Worm (Caenorhabditis elegans): ENCODE results near the gene sorf-2.

The sorf-2 gene

DNA sequence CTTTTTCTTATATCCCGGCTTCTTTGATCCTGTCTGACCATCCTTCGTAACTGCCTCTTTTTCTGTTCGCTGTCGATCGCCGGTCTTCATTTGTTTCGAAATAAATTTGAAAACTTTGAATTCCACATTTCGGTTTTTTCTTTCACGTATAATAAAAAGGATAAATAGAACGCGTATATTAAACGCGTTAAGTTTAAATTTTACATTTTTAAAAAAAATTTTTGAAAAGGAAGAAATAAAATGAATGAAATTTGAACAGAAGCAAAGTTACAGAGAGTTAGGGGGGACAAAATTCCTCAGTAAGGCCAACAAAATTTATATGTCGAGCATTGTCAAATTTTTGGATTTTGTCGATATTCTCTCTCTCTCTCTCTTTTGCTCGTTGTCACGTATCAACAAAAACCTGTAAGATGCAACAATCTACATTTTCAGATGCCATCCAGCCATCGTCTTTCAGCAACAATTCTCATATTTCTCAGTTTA is 24.6 kb upstream of the sorf-2 start, which contains the start of the genes T15B12.2 and F52C9.5:
Gene T15B12.2, minus strand, starts transcription at position 101 of the 483 bp plus-strand sequence.
Gene F52C9.5, plus strand, starts transcription at position 433 of the 483 bp plus-strand sequence.
- TF ChIP-seq med-1 (GFP tag; optimal IDR thresholded peaks at IDR 0.05; ENCODE audit: insufficient read depth) (no peak), tab-1 (GFP tag; IDR thresholded peaks at IDR 0.05) (no peak), ztf-23 (GFP tag; IDR thresholded peaks at IDR 0.05) (no peak), ztf-29 (GFP tag; IDR thresholded peaks at IDR 0.05) (no peak), flt-1 (GFP tag; IDR thresholded peaks at IDR 0.05) (no peak), ref-1 (GFP tag; conservative IDR thresholded peaks at IDR 0.05) (no peak), klf-2 (GFP tag; conservative IDR thresholded peaks at IDR 0.05) (no peak), T22C8.4 (GFP tag; IDR thresholded peaks at IDR 0.05) (no peak), cog-1 (tag; optimal IDR thresholded peaks at IDR 0.05) (no peak)

DNA sequence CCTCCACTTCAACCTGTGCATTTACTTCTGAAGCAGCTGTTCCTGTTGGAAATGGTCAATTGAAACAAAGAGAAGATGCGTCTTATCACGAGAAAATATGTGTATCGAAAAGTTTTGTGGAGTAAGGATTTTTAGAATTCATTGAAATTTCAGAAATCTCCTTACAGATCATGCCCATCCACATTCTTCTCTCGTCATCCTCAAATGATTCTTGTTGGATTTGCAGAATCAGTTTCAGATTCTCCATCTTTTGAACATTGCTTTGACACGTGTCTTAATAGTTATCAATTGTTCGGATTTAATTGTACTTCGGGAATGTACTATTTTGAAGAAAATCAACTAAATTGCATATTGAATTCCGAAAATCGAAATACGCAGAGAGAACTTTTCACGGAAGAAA is 22.4 kb upstream of the sorf-2 start:
- TF ChIP-seq T22C8.4 (GFP tag; IDR thresholded peaks at IDR 0.05) (no peak), med-1 (GFP tag; optimal IDR thresholded peaks at IDR 0.05; ENCODE audit: insufficient read depth) (no peak), tab-1 (GFP tag; IDR thresholded peaks at IDR 0.05) (no peak), flt-1 (GFP tag; IDR thresholded peaks at IDR 0.05) (no peak), ref-1 (GFP tag; conservative IDR thresholded peaks at IDR 0.05) (no peak), klf-2 (GFP tag; conservative IDR thresholded peaks at IDR 0.05) (no peak), ztf-29 (GFP tag; IDR thresholded peaks at IDR 0.05) (no peak)

DNA sequence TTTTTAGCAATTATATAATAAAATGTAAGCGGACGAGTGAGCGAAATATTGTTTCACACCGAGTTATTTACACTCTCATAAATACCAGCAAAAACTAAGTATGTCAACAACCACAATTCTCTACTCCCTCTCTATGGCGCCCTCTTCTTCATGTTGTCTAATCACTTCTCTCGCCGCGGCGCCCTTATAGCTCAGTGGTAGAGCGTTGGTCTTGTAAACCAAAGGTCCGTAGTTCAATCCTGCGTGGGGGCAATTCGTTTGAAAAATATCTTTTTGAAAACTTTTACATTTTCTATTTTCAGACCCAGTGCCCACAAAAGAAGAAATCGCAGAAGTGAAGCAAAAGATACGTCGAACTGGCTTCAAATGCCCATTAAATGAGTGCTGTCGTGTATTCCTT is 20.7 kb upstream of the sorf-2 start:
- TF ChIP-seq cog-1 (tag; optimal IDR thresholded peaks at IDR 0.05), result peak; percentile 49
- peak; percentile 85 for TF ChIP-seq tab-1 (GFP tag; IDR thresholded peaks at IDR 0.05)
- TF ChIP-seq ztf-29 (GFP tag; IDR thresholded peaks at IDR 0.05), result peak; percentile 77
- no peak for TF ChIP-seq med-1 (GFP tag; optimal IDR thresholded peaks at IDR 0.05; ENCODE audit: insufficient read depth)
- TF ChIP-seq ref-1 (GFP tag; conservative IDR thresholded peaks at IDR 0.05), result peak; percentile 67
- peak; percentile 77; the same call in 1 of the 2 replicates for TF ChIP-seq T22C8.4 (GFP tag; IDR thresholded peaks at IDR 0.05)
- TF ChIP-seq ztf-23 (GFP tag; IDR thresholded peaks at IDR 0.05), result peak; percentile 92
- peak; percentile 74 for TF ChIP-seq flt-1 (GFP tag; IDR thresholded peaks at IDR 0.05)
- peak; percentile 92 for TF ChIP-seq klf-2 (GFP tag; conservative IDR thresholded peaks at IDR 0.05)

DNA sequence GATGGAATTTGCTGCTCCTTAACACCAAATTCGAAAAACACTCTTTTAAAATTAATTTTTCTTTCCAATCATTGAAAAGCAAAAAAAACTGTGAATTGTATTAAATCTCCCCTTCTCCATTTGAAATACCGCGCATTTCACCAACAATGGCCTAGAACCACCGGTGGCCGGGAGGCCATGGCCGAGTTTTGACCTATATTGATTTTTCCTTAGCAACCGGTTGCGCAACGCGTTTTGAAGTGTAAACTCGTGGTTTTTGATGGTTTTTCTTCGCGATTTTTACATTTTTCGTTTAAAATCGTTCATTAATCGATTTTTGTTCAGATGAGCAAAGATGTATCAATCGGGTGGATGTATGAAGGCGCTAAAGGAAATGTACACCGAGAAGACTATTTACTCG is 18.1 kb upstream of the sorf-2 start, which contains the start of gene mog-3:
Gene mog-3, plus strand, starts transcription at position 319 of the 400 bp plus-strand sequence.
- TF ChIP-seq T22C8.4 (GFP tag; IDR thresholded peaks at IDR 0.05), result peak; percentile 94
- peak; percentile 15; the same call in 1 of the 2 replicates for TF ChIP-seq flt-1 (GFP tag; IDR thresholded peaks at IDR 0.05)
- TF ChIP-seq ref-1 (GFP tag; conservative IDR thresholded peaks at IDR 0.05), result no peak
- no peak for TF ChIP-seq ztf-29 (GFP tag; IDR thresholded peaks at IDR 0.05)
- TF ChIP-seq ztf-23 (GFP tag; IDR thresholded peaks at IDR 0.05), result peak; percentile 76
- TF ChIP-seq cog-1 (tag; optimal IDR thresholded peaks at IDR 0.05), result no peak
- no peak for TF ChIP-seq med-1 (GFP tag; optimal IDR thresholded peaks at IDR 0.05; ENCODE audit: insufficient read depth)
- peak; percentile 61; the same call in 1 of the 2 replicates for TF ChIP-seq klf-2 (GFP tag; conservative IDR thresholded peaks at IDR 0.05)
- no peak for TF ChIP-seq tab-1 (GFP tag; IDR thresholded peaks at IDR 0.05)

DNA sequence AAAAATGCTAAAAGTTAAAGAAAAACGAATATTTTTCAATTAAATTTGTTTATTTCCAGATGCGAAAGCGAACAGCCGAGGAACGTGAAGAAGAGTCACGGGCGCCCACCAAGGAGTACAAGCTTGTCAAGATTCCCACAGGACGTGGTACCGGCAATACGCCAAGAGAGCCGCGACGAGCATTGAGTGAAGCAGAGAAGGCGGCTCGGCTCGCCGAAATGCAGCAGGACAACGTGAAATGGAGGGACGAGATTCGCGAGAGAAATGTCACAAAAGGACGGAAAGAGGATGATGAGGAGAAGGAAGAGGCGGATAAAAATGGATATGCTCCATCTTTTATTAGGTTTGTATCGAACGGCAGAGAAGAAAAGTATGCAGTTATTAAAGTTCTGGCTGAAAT is 16.0 kb upstream of the sorf-2 start:
- TF ChIP-seq med-1 (GFP tag; optimal IDR thresholded peaks at IDR 0.05; ENCODE audit: insufficient read depth), result no peak
- TF ChIP-seq cog-1 (tag; optimal IDR thresholded peaks at IDR 0.05), result no peak
- TF ChIP-seq ref-1 (GFP tag; conservative IDR thresholded peaks at IDR 0.05), result no peak
- TF ChIP-seq ztf-29 (GFP tag; IDR thresholded peaks at IDR 0.05), result no peak
- TF ChIP-seq T22C8.4 (GFP tag; IDR thresholded peaks at IDR 0.05), result no peak

ce11 chrIII:5310940-5311339 is 15.5 kb upstream of the sorf-2 start, which contains the start of gene pqe-1:
TSS of gene pqe-1 (plus strand) at chrIII:5311240.
- TF ChIP-seq med-1 (GFP tag; optimal IDR thresholded peaks at IDR 0.05; ENCODE audit: insufficient read depth) (no peak), klf-2 (GFP tag; conservative IDR thresholded peaks at IDR 0.05) (no peak)

DNA sequence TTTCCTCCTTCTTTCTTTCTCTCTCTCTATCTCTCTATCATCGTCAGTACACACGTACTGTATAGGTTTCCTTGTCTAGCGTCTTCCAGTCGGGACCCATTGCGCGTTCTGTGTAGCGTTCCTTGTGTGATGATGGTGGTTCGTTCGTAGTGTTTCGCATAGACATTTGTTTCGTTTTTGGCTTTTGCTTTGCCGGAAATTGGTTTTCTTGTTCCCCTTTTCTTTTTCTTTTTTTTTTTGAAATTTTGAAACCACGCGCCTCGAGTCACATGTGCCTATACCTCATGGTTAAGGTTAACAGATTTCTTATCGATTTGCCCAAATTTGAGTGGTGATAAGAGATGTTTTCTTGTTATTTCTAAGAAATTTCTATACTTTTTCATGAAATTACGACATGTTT is 7.8 kb upstream of the sorf-2 start:
- no peak for TF ChIP-seq tab-1 (GFP tag; IDR thresholded peaks at IDR 0.05)
- no peak for TF ChIP-seq klf-2 (GFP tag; conservative IDR thresholded peaks at IDR 0.05)
- no peak for TF ChIP-seq ref-1 (GFP tag; conservative IDR thresholded peaks at IDR 0.05)
- no peak for TF ChIP-seq med-1 (GFP tag; optimal IDR thresholded peaks at IDR 0.05; ENCODE audit: insufficient read depth)
- no peak for TF ChIP-seq ztf-29 (GFP tag; IDR thresholded peaks at IDR 0.05)
- TF ChIP-seq T22C8.4 (GFP tag; IDR thresholded peaks at IDR 0.05), result no peak
- TF ChIP-seq ztf-23 (GFP tag; IDR thresholded peaks at IDR 0.05), result no peak
- TF ChIP-seq cog-1 (tag; optimal IDR thresholded peaks at IDR 0.05), result no peak

- TF ChIP-seq ztf-23 (GFP tag; IDR thresholded peaks at IDR 0.05), result no peak
- TF ChIP-seq ref-1 (GFP tag; conservative IDR thresholded peaks at IDR 0.05), result no peak
- TF ChIP-seq tab-1 (GFP tag; IDR thresholded peaks at IDR 0.05), result no peak
- TF ChIP-seq cog-1 (tag; optimal IDR thresholded peaks at IDR 0.05), result no peak
- TF ChIP-seq med-1 (GFP tag; optimal IDR thresholded peaks at IDR 0.05; ENCODE audit: insufficient read depth), result no peak
Observed at ce11 chrIII:5321661-5322060, 4.8 kb upstream of the sorf-2 start, which contains the start of gene F52C9.3. TSS of gene F52C9.3 (plus strand) at chrIII:5321885.

DNA sequence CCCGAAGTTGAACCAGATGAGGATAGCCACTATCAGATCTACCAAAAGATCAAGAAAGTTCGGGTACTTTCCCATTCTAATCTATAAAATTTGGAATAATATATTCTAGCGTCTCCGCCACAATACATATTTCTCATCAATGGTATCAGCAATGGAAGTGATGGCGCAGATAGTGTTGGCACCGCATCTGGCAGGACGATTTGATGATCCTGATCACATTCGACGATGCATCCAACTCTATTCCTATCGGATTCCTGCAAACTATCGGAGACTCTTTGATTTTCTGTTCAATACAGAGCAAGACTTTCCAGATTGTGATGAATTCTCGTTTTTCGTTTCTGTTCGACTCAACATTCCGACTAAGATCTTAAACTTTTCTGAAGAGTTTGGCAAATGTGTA is 2.9 kb downstream of the sorf-2 start:
- TF ChIP-seq ztf-23 (GFP tag; IDR thresholded peaks at IDR 0.05), result no peak
- no peak for TF ChIP-seq ref-1 (GFP tag; conservative IDR thresholded peaks at IDR 0.05)
- no peak for TF ChIP-seq med-1 (GFP tag; optimal IDR thresholded peaks at IDR 0.05; ENCODE audit: insufficient read depth)

ce11 chrIII:5334517-5335049 is 8.2 kb downstream of the sorf-2 start:
- TF ChIP-seq cog-1 (tag; optimal IDR thresholded peaks at IDR 0.05) (no peak), tab-1 (GFP tag; IDR thresholded peaks at IDR 0.05) (no peak), ztf-23 (GFP tag; IDR thresholded peaks at IDR 0.05) (no peak), klf-2 (GFP tag; conservative IDR thresholded peaks at IDR 0.05) (no peak), ref-1 (GFP tag; conservative IDR thresholded peaks at IDR 0.05) (no peak), med-1 (GFP tag; optimal IDR thresholded peaks at IDR 0.05; ENCODE audit: insufficient read depth) (no peak), ztf-29 (GFP tag; IDR thresholded peaks at IDR 0.05) (no peak), flt-1 (GFP tag; IDR thresholded peaks at IDR 0.05) (no peak), T22C8.4 (GFP tag; IDR thresholded peaks at IDR 0.05) (no peak)
